Fruit fly (Drosophila melanogaster) whole organism, embryonic: ENCODE measurements around the gene CG4613.

Experiments
- Awh ChIP-seq: fragments of 200-800 bp; sonication (Bioruptor generic); IDR thresholded peaks from 2 replicates; pipeline ENCODE4, ENCODE4 v1.3.6; 2022; ENCODE audit warnings: missing biosample characterization, missing genetic modification characterization
- B-H2 ChIP-seq: fragments of 200-800 bp; sonication (Bioruptor generic); optimal IDR thresholded peaks from 2 replicates; lab custom pipeline; 2018; ENCODE audit warnings: missing biosample characterization, mild to moderate bottlenecking, missing genetic modification characterization
- BtbVII ChIP-seq: fragments of 200-800 bp; sonication (Bioruptor generic); optimal IDR thresholded peaks from 3 replicates; lab custom pipeline; 2017; ENCODE audit warnings: missing biosample characterization, mild to moderate bottlenecking, missing genetic modification characterization
- C15 ChIP-seq: fragments of 200-800 bp; sonication (Bioruptor generic); IDR thresholded peaks from 3 replicates; pipeline ENCODE4 v1.3.6; 2022; ENCODE audit warnings: missing biosample characterization, missing genetic modification characterization
- CG10959 ChIP-seq: fragments of 200-800 bp; sonication (Bioruptor generic); IDR thresholded peaks from 2 replicates; pipeline ENCODE4 v1.3.6; 2022; ENCODE audit warnings: missing biosample characterization, missing genetic modification characterization
- CG12155 ChIP-seq: fragments of 200-800 bp; sonication (Bioruptor generic); optimal IDR thresholded peaks from 3 replicates; lab custom pipeline; 2016; ENCODE audit warnings: missing biosample characterization, missing genetic modification characterization
- CG14965 ChIP-seq: fragments of 200-800 bp; sonication (Bioruptor generic); optimal IDR thresholded peaks from 2 replicates; lab custom pipeline; 2016; ENCODE audit warnings: missing biosample characterization, missing genetic modification characterization, borderline replicate concordance
- CG15479 ChIP-seq: fragments of 200-800 bp; sonication (Bioruptor generic); optimal IDR thresholded peaks from 3 replicates; lab custom pipeline; 2019; ENCODE audit warnings: missing biosample characterization, mild to moderate bottlenecking, missing genetic modification characterization, moderate library complexity
- CG15696 ChIP-seq: fragments of 200-800 bp; sonication (Bioruptor generic); optimal IDR thresholded peaks from 2 replicates; lab custom pipeline; 2019; ENCODE audit warnings: missing biosample characterization, mild to moderate bottlenecking, missing genetic modification characterization, moderate library complexity
- CG2120 ChIP-seq: fragments of 200-800 bp; sonication (Bioruptor generic); optimal IDR thresholded peaks from 3 replicates; lab custom pipeline; 2016; ENCODE audit warnings: missing biosample characterization, missing genetic modification characterization
- CG2129 ChIP-seq: fragments of 200-800 bp; sonication (Bioruptor generic); IDR thresholded peaks from 2 replicates; pipeline ENCODE4 v1.3.6; 2022; ENCODE audit warnings: missing biosample characterization, missing genetic modification characterization; ENCODE audit not compliant: partially characterized antibody
- CG31224 ChIP-seq: fragments of 200-800 bp; sonication (Bioruptor generic); IDR thresholded peaks from 2 replicates; pipeline ENCODE4 v1.3.6; 2022; ENCODE audit warnings: missing biosample characterization, missing genetic modification characterization
- CG3281 ChIP-seq: fragments of 200-800 bp; sonication (Bioruptor generic); optimal IDR thresholded peaks from 3 replicates; lab custom pipeline; 2017; ENCODE audit warnings: missing biosample characterization, mild to moderate bottlenecking, missing genetic modification characterization
- CG33213 ChIP-seq: fragments of 200-800 bp; sonication (Bioruptor generic); optimal IDR thresholded peaks from 3 replicates; lab custom pipeline; 2016; ENCODE audit warnings: missing biosample characterization, missing genetic modification characterization
- CG34224 ChIP-seq: fragments of 200-800 bp; sonication (Bioruptor generic); IDR thresholded peaks from 3 replicates; pipeline ENCODE4 v1.3.6; 2022; ENCODE audit warnings: missing biosample characterization, missing genetic modification characterization; ENCODE audit not compliant: partially characterized antibody
- CG34422 ChIP-seq: fragments of 200-800 bp; sonication (Bioruptor generic); IDR thresholded peaks from 3 replicates; pipeline ENCODE4 v1.3.6; 2022; ENCODE audit warnings: missing biosample characterization, missing genetic modification characterization
- CG6813 ChIP-seq: fragments of 200-800 bp; sonication (Bioruptor generic); optimal IDR thresholded peaks from 2 replicates; lab custom pipeline; 2017; ENCODE audit warnings: missing biosample characterization, missing genetic modification characterization, mild to moderate bottlenecking, moderate library complexity, missing genetic modification reagents
- CG7357 ChIP-seq: fragments of 200-800 bp; sonication (Bioruptor generic); IDR thresholded peaks from 3 replicates; pipeline ENCODE4 v1.3.6; 2022; ENCODE audit warnings: missing biosample characterization, missing genetic modification characterization
- CG8924 ChIP-seq: fragments of 200-800 bp; optimal IDR thresholded peaks from 3 replicates; lab custom pipeline; 2019; ENCODE audit warnings: missing biosample characterization, mild to moderate bottlenecking, missing genetic modification characterization, moderate library complexity
- CG8944 ChIP-seq: fragments of 200-800 bp; sonication (Bioruptor generic); optimal IDR thresholded peaks from 3 replicates; lab custom pipeline; 2016; ENCODE audit warnings: missing biosample characterization, missing genetic modification characterization
- CG9215 ChIP-seq: fragments of 200-800 bp; sonication (Bioruptor generic); IDR thresholded peaks from 2 replicates; pipeline ENCODE4 v1.3.6; 2022; ENCODE audit warnings: missing biosample characterization, missing genetic modification characterization
- CkIIα-i1 ChIP-seq: fragments of 200-800 bp; sonication (Bioruptor generic); IDR thresholded peaks from 2 replicates; pipeline ENCODE4 v1.3.6; 2022; ENCODE audit warnings: missing biosample characterization, missing genetic modification characterization
- Drgx ChIP-seq: fragments of 200-800 bp; sonication (Bioruptor generic); IDR thresholded peaks from 2 replicates; pipeline ENCODE4 v1.3.6; 2022; ENCODE audit warnings: missing biosample characterization, missing genetic modification characterization
- Ets97D ChIP-seq: fragments of 200-800 bp; sonication (Bioruptor generic); optimal IDR thresholded peaks from 3 replicates; lab custom pipeline; 2016; ENCODE audit warnings: missing biosample characterization, missing genetic modification characterization
- Hmr ChIP-seq: fragments of 200-800 bp; sonication (Bioruptor generic); optimal IDR thresholded peaks from 3 replicates; lab custom pipeline; 2017; ENCODE audit warnings: mild to moderate bottlenecking, missing biosample characterization, missing genetic modification reagents, missing genetic modification characterization
- Jarid2 ChIP-seq: fragments of 200-800 bp; sonication (Bioruptor generic); optimal IDR thresholded peaks from 3 replicates; lab custom pipeline; 2017; ENCODE audit warnings: mild to moderate bottlenecking, missing biosample characterization, missing genetic modification reagents, missing genetic modification characterization
- Optix ChIP-seq: fragments of 200-800 bp; sonication (Bioruptor generic); IDR thresholded peaks from 3 replicates; pipeline ENCODE4 v1.3.6; 2022; ENCODE audit warnings: missing biosample characterization, missing genetic modification characterization
- Rx ChIP-seq: fragments of 200-800 bp; sonication (Bioruptor generic); IDR thresholded peaks from 2 replicates; pipeline ENCODE4 v1.3.6; 2022; ENCODE audit warnings: missing biosample characterization, missing genetic modification characterization
- Sin3A ChIP-seq: fragments of >200 bp; optimal IDR thresholded peaks from 2 replicates; lab custom pipeline; 2018
- aop ChIP-seq: fragments of 200-800 bp; sonication (Bioruptor generic); IDR thresholded peaks from 2 replicates; pipeline ENCODE4 v1.3.6; 2022; ENCODE audit warnings: missing biosample characterization, missing genetic modification characterization
- ash1 ChIP-seq: fragments of 200-800 bp; sonication (Bioruptor generic); optimal IDR thresholded peaks from 2 replicates; lab custom pipeline; 2018; ENCODE audit warnings: missing biosample characterization, mild to moderate bottlenecking, missing genetic modification characterization
- chif ChIP-seq, 2 experiments: fragments of 200-800 bp; sonication (Bioruptor generic); optimal IDR thresholded peaks; 3 replicates each; lab custom pipeline; 2016; ENCODE audit warnings: missing biosample characterization in 2 of 2, missing genetic modification characterization in 2 of 2
- fd102C ChIP-seq: fragments of 200-800 bp; sonication (Bioruptor generic); optimal IDR thresholded peaks from 2 replicates; lab custom pipeline; 2018; ENCODE audit warnings: missing biosample characterization, mild to moderate bottlenecking, missing genetic modification characterization, moderate library complexity
- fd96Cb ChIP-seq: fragments of 200-800 bp; sonication (Bioruptor generic); optimal IDR thresholded peaks from 2 replicates; lab custom pipeline; 2018; ENCODE audit warnings: missing biosample characterization, mild to moderate bottlenecking, missing genetic modification characterization, moderate library complexity
- hb ChIP-seq: fragments of 200-800 bp; sonication (Bioruptor generic); IDR thresholded peaks from 3 replicates; pipeline ENCODE4 v1.3.6; 2022; ENCODE audit warnings: missing biosample characterization, missing genetic modification characterization; ENCODE audit not compliant: partially characterized antibody
- ken ChIP-seq: fragments of 200-800 bp; sonication (Bioruptor generic); IDR thresholded peaks from 3 replicates; pipeline ENCODE4 v1.3.6; 2022; ENCODE audit warnings: missing biosample characterization, missing genetic modification characterization
- lab ChIP-seq: fragments of 200-800 bp; sonication (Bioruptor generic); optimal IDR thresholded peaks from 3 replicates; lab custom pipeline; 2017; ENCODE audit warnings: missing biosample characterization, missing genetic modification characterization, mild to moderate bottlenecking, moderate library complexity, missing genetic modification reagents
- pfk ChIP-seq: fragments of 200-800 bp; sonication (Bioruptor generic); optimal IDR thresholded peaks from 2 replicates; lab custom pipeline; 2018; ENCODE audit warnings: missing biosample characterization, mild to moderate bottlenecking, missing genetic modification characterization, moderate library complexity
- pnt ChIP-seq: fragments of 200-800 bp; sonication (Bioruptor generic); optimal IDR thresholded peaks from 3 replicates; lab custom pipeline; 2016; ENCODE audit warnings: missing biosample characterization, missing genetic modification characterization
- pum ChIP-seq: fragments of 200-800 bp; sonication (Bioruptor generic); optimal IDR thresholded peaks from 2 replicates; lab custom pipeline; 2016; ENCODE audit warnings: missing biosample characterization, missing genetic modification characterization
- repo ChIP-seq: fragments of 200-800 bp; sonication (Bioruptor generic); optimal IDR thresholded peaks from 2 replicates; lab custom pipeline; 2016; ENCODE audit warnings: missing biosample characterization, missing genetic modification characterization
- row ChIP-seq: fragments of 200-800 bp; sonication (Bioruptor generic); IDR thresholded peaks from 3 replicates; pipeline ENCODE4 v1.3.6; 2022; ENCODE audit warnings: missing biosample characterization, missing genetic modification characterization
- run ChIP-seq: fragments of 200-800 bp; sonication (Bioruptor generic); optimal IDR thresholded peaks from 3 replicates; lab custom pipeline; 2018; ENCODE audit warnings: missing biosample characterization, mild to moderate bottlenecking, missing genetic modification characterization
- schlank ChIP-seq: fragments of 200-800 bp; sonication (Bioruptor generic); optimal IDR thresholded peaks from 2 replicates; lab custom pipeline; 2018; ENCODE audit warnings: missing biosample characterization, mild to moderate bottlenecking, missing genetic modification characterization
- sima ChIP-seq: fragments of 200-800 bp; sonication (Bioruptor generic); optimal IDR thresholded peaks from 2 replicates; lab custom pipeline; 2016; ENCODE audit warnings: missing biosample characterization, missing genetic modification characterization
- unc-4 ChIP-seq: fragments of 200-800 bp; sonication (Bioruptor generic); IDR thresholded peaks from 2 replicates; pipeline ENCODE4 v1.3.6; 2022; ENCODE audit warnings: missing biosample characterization, missing genetic modification characterization; ENCODE audit not compliant: partially characterized antibody
- z ChIP-seq: fragments of 200-800 bp; sonication (Bioruptor generic); IDR thresholded peaks from 3 replicates; pipeline ENCODE4 v1.3.6; 2022; ENCODE audit warnings: missing biosample characterization, missing genetic modification characterization
- zen ChIP-seq: fragments of 200-800 bp; sonication (Bioruptor generic); optimal IDR thresholded peaks from 3 replicates; lab custom pipeline; 2018; ENCODE audit warnings: missing biosample characterization, mild to moderate bottlenecking, missing genetic modification characterization, moderate library complexity

CG4613 gene

dm6 chr3L:14564404-14564803 lies 42.9 kb upstream of the CG4613 start (continued):
- TF ChIP-seq Drgx (GFP tag; lab: Robert Waterston, UW) (no peak), Optix (GFP tag; lab: Robert Waterston, UW) (no peak), zen (tag; lab: Kevin White, UChicago) (peak; percentile 7), CG7357 (GFP tag; lab: Robert Waterston, UW) (no peak), CG3281 (GFP tag; lab: Kevin White, UChicago) (peak; percentile 30), CG6813 (GFP tag; lab: Kevin White, UChicago) (peak; percentile 19), lab (GFP tag; lab: Kevin White, UChicago) (peak; percentile 39), repo (no peak), Rx (GFP tag; lab: Robert Waterston, UW) (no peak), CG14965 (GFP tag; lab: Kevin White, UChicago) (no peak), pum (GFP tag; lab: Kevin White, UChicago) (no peak), B-H2 (GFP tag; lab: Kevin White, UChicago) (no peak), Awh (GFP tag; lab: Robert Waterston, UW) (no peak), row (GFP tag; lab: Robert Waterston, UW) (no peak), CG2120 (GFP tag; lab: Kevin White, UChicago) (no peak), CG10959 (GFP tag; lab: Robert Waterston, UW) (no peak), z (GFP tag; lab: Robert Waterston, UW) (no peak), aop (GFP tag; lab: Robert Waterston, UW) (no peak), chif (GFP tag; optimal IDR thresholded peaks at IDR 0.05; lab: Kevin White, UChicago) (no peak), CG15479 (GFP tag; lab: Kevin White, UChicago) (peak; percentile 43), run (tag; lab: Kevin White, UChicago) (no peak), CG34422 (no peak), BtbVII (GFP tag; lab: Kevin White, UChicago) (no peak), CG15696 (peak; percentile 14), CG33213 (GFP tag; lab: Kevin White, UChicago) (no peak), CG9215 (GFP tag; lab: Robert Waterston, UW) (no peak), ash1 (GFP tag; lab: Kevin White, UChicago) (no peak), CG34224 (no peak), CG31224 (no peak), sima (GFP tag; lab: Kevin White, UChicago) (no peak), CkIIα-i1 (GFP tag; lab: Robert Waterston, UW) (no peak), schlank (tag; lab: Kevin White, UChicago) (peak; percentile 8), Sin3A (lab: Kevin White, UChicago) (no peak), pnt (no peak), pfk (GFP tag; lab: Kevin White, UChicago) (no peak), fd96Cb (no peak), C15 (GFP tag; lab: Robert Waterston, UW) (no peak), CG8944 (GFP tag; lab: Kevin White, UChicago) (no peak), CG12155 (GFP tag; lab: Kevin White, UChicago) (no peak), CG8924 (tag; lab: Kevin White, UChicago) (no peak), Hmr (GFP tag; lab: Kevin White, UChicago) (peak; percentile 19), hb (GFP tag; lab: Robert Waterston, UW) (no peak), unc-4 (GFP tag; lab: Robert Waterston, UW) (no peak), ken (no peak), Ets97D (GFP tag; lab: Kevin White, UChicago) (no peak), fd102C (peak; percentile 51), Jarid2 (no peak), CG2129 (no peak)
- TF ChIP-seq, all 482 proteins: peak for 16
